Fruit fly (Drosophila melanogaster): ENCODE measurements around the gene Mp.

Gene Mp

DNA sequence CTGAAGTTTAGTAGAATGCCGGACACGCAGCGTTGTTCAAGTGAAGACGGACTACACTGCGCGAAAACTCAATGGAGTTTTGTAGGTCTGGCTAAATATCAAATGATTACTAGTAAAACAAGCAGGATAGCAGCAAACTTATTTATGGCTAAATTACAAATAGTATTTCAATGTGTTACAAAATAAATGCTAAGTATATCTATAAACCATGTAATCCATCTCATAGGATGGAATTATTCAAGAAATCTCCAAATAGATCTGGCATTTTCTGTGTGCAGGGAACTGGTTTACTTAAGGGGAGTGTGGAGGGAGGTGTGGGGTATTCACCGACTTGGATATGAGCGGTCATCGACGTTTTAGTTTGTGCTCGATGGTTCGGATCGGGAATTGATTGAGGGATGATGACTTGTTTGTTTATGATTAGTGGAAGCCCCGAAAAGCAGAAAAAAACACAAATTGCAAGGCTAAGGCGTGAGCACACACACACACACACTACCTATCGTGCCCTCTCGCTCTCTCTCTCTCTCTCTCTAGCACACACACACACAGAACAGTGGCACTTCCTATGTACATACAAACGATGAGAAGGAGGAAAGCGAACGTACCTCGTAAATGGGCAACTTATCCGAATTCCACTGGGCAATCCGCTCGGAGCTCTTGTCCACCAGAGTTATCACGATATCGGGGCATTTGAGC lies 34.7 kb upstream of the Mp start (continued):
- TF ChIP-seq Dek (tag; optimal IDR thresholded peaks at IDR 0.05): peak; percentile 71
- TF ChIP-seq Oaz (GFP tag; IDR thresholded peaks at IDR 0.05): peak; percentile 47; the same call in 1 of the 2 replicates
- TF ChIP-seq CG8944 (GFP tag; optimal IDR thresholded peaks at IDR 0.05): peak; percentile 79
- no peak for TF ChIP-seq CG13287 (GFP tag; IDR thresholded peaks at IDR 0.05; ENCODE audit: partially characterized antibody)
- TF ChIP-seq Doc3 (GFP tag; IDR thresholded peaks at IDR 0.05; ENCODE audit: partially characterized antibody): no peak
- TF ChIP-seq dysf (GFP tag; IDR thresholded peaks at IDR 0.05): peak; percentile 88
- peak; percentile 87 for TF ChIP-seq Camta (GFP tag; optimal IDR thresholded peaks at IDR 0.05)
- TF ChIP-seq CG18262 (tag; optimal IDR thresholded peaks at IDR 0.05): peak; percentile 86
- TF ChIP-seq CG18476 (GFP tag; optimal IDR thresholded peaks at IDR 0.05): peak; percentile 64
- TF ChIP-seq Dref (GFP tag; IDR thresholded peaks at IDR 0.05): no peak
- peak; percentile 39; the same call in 1 of the 2 replicates for TF ChIP-seq klu (GFP tag; IDR thresholded peaks at IDR 0.05)
- peak; percentile 47 for TF ChIP-seq HmgD (GFP tag; optimal IDR thresholded peaks at IDR 0.05)
- TF ChIP-seq ATbp (GFP tag; optimal IDR thresholded peaks at IDR 0.05): peak; percentile 76
- TF ChIP-seq cad (GFP tag; optimal IDR thresholded peaks at IDR 0.05): no peak
- TF ChIP-seq slbo (GFP tag; IDR thresholded peaks at IDR 0.05): peak; percentile 74
- TF ChIP-seq CG17802 (tag; optimal IDR thresholded peaks at IDR 0.05): peak; percentile 49
- TF ChIP-seq fd102C (GFP tag; optimal IDR thresholded peaks at IDR 0.05): no peak
- TF ChIP-seq HLHmδ (GFP tag; optimal IDR thresholded peaks at IDR 0.05): no peak
- TF ChIP-seq CG10147 (GFP tag; optimal IDR thresholded peaks at IDR 0.05): peak; percentile 54
- peak; percentile 88 for TF ChIP-seq CG10979 (tag; optimal IDR thresholded peaks at IDR 0.05)
- peak; percentile 80 for TF ChIP-seq Dip3 (GFP tag; optimal IDR thresholded peaks at IDR 0.05)
- TF ChIP-seq ci (GFP tag; IDR thresholded peaks at IDR 0.05): peak; percentile 82
- peak; percentile 75 for TF ChIP-seq odd (GFP tag; optimal IDR thresholded peaks at IDR 0.05)
- peak; percentile 64; the same call in 1 of the 2 replicates for TF ChIP-seq ranshi (GFP tag; IDR thresholded peaks at IDR 0.05)
- TF ChIP-seq hb (GFP tag; IDR thresholded peaks at IDR 0.05; ENCODE audit: partially characterized antibody): no peak
- peak; percentile 49 for TF ChIP-seq Vsx1 (GFP tag; optimal IDR thresholded peaks at IDR 0.05)
- TF ChIP-seq h (optimal IDR thresholded peaks at IDR 0.05): no peak
- TF ChIP-seq ac (GFP tag; optimal IDR thresholded peaks at IDR 0.05): peak; percentile 37
- TF ChIP-seq hkb (optimal IDR thresholded peaks at IDR 0.05): no peak
- peak; percentile 70; the same call in 1 of the 2 replicates for TF ChIP-seq hkb (GFP tag; IDR thresholded peaks at IDR 0.05)
- TF ChIP-seq CG9932 (GFP tag; IDR thresholded peaks at IDR 0.05): peak; percentile 63
- peak; percentile 77 for TF ChIP-seq CG1602 (GFP tag; optimal IDR thresholded peaks at IDR 0.05)
- TF ChIP-seq CG9727 (GFP tag; optimal IDR thresholded peaks at IDR 0.05): peak; percentile 84
- TF ChIP-seq sens (GFP tag): peak; percentile 98
- no peak for TF ChIP-seq usp (GFP tag; optimal IDR thresholded peaks at IDR 0.05)
- TF ChIP-seq Scr (GFP tag; IDR thresholded peaks at IDR 0.05; ENCODE audit: partially characterized antibody): no peak
- peak; percentile 74 for TF ChIP-seq Sox100B (GFP tag; optimal IDR thresholded peaks at IDR 0.05)
- TF ChIP-seq CG11085 (GFP tag; IDR thresholded peaks at IDR 0.05): 0 out of 2 replicates have a peak, but pooled peaks have one; percentile 48
- peak; percentile 24 for TF ChIP-seq sd (tag; optimal IDR thresholded peaks at IDR 0.05)
- TF ChIP-seq Fer1 (GFP tag; optimal IDR thresholded peaks at IDR 0.05): peak; percentile 78
- peak; percentile 88 for TF ChIP-seq CG30403 (GFP tag; optimal IDR thresholded peaks at IDR 0.05)
- no peak for TF ChIP-seq CG4360 (GFP tag; IDR thresholded peaks at IDR 0.05)
- TF ChIP-seq vvl (GFP tag; IDR thresholded peaks at IDR 0.05): peak; percentile 88
- peak; percentile 69 for TF ChIP-seq CG17385 (GFP tag; optimal IDR thresholded peaks at IDR 0.05)
- peak; percentile 40; the same call in 1 of the 2 replicates for TF ChIP-seq bowl (GFP tag; IDR thresholded peaks at IDR 0.05)
- TF ChIP-seq CG15514 (GFP tag; optimal IDR thresholded peaks at IDR 0.05): peak; percentile 67
- peak; percentile 46; the same call in 1 of the 3 replicates for TF ChIP-seq gce (GFP tag; IDR thresholded peaks at IDR 0.05)
- TF ChIP-seq CkIIα-i1 (GFP tag; IDR thresholded peaks at IDR 0.05): 0 out of 2 replicates have a peak, but pooled peaks have one; percentile 57
- peak; percentile 64 for TF ChIP-seq CG5245 (GFP tag; optimal IDR thresholded peaks at IDR 0.05)
- peak; percentile 85 for TF ChIP-seq fd96Cb (tag; optimal IDR thresholded peaks at IDR 0.05)
